Worm (Caenorhabditis elegans): ENCODE data around the gene srbc-45.

ce11 chrV:12819792-12820453 lies 16.5 kb downstream of the srbc-45 start, which contains the start of the genes ZC443.4 and ugt-18:
- TF ChIP-seq him-1 (tag; optimal IDR thresholded peaks at IDR 0.05) (no peak), W03F9.2 (tag; optimal IDR thresholded peaks at IDR 0.05) (no peak), dao-5 (tag; optimal IDR thresholded peaks at IDR 0.05) (no peak)

Data from whole organism, L4/young adult.